Worm (Caenorhabditis elegans): ENCODE results near the gene vha-8.

The vha-8 gene

DNA sequence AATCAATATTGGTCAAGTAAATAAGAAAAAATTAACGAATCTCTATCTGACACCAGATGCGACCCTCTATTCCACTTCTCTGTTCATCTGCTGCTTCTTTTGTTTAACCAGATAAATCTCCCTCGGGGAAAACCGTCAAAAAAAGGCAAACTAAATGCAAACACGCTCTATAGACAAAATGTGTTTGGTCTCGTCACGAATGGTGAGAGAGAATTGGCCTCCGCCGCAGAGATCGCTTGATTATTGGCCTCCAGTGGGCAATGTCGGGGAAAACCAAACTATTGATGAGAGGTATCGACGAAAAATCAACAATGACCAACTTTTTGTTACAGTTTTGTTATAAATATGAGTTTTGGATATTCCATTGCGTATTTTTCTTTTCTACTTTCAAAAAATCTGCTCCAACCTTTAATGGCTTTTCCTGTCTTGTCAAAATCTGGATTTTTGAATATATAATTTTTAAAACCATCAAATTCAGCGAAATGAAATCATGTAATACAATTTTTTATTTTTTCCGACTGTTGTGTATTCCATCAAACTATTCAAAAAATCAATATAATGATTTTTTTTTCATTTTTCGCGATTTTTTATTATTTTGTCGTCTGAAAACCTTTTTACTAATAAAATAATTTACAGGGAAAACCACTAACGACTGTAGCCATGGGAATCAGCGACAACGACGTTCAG lies at the start of gene vha-8, which contains the start of gene C17H12.2 (continued):
- TF ChIP-seq php-3 (GFP tag; IDR thresholded peaks at IDR 0.05) = no peak
- no peak for TF ChIP-seq duxl-1 (tag; optimal IDR thresholded peaks at IDR 0.05; ENCODE audit: poor library complexity)
- TF ChIP-seq spr-3 (GFP tag; optimal IDR thresholded peaks at IDR 0.05) = no peak
- peak in 1 of 2 experiments; percentile 69 for TF ChIP-seq hif-1 (tag; optimal IDR thresholded peaks at IDR 0.05)
- no peak for TF ChIP-seq ceh-32 (tag; optimal IDR thresholded peaks at IDR 0.05; ENCODE audit: poor library complexity)

ce11 chrIV:6742159-6742558 lies 48.7 kb upstream of the vha-8 start, which contains the start of gene smg-7:
TSS of gene smg-7 (minus strand) at chrIV:6742443.
- TF ChIP-seq ceh-32 (tag; optimal IDR thresholded peaks at IDR 0.05; ENCODE audit: poor library complexity) = no peak
- no peak for TF ChIP-seq nhr-42 (GFP tag; IDR thresholded peaks at IDR 0.05)
- TF ChIP-seq set-16 (GFP tag; IDR thresholded peaks at IDR 0.05) = no peak
- 0 out of 2 replicates have a peak, but pooled peaks have one; percentile 12 for TF ChIP-seq tra-1 (GFP tag; IDR thresholded peaks at IDR 0.05)
- TF ChIP-seq D1046.2 (GFP tag; IDR thresholded peaks at IDR 0.05) = no peak
- TF ChIP-seq hmg-1.1 (GFP tag; IDR thresholded peaks at IDR 0.05) = no peak
- TF ChIP-seq aha-1 (tag) = peak; percentile 88
- TF ChIP-seq nhr-102 (tag; optimal IDR thresholded peaks at IDR 0.05) = no peak
- peak in 1 of 2 experiments; percentile 85 for TF ChIP-seq unc-62 (GFP tag; optimal IDR thresholded peaks at IDR 0.05 in 1 of 2)
- TF ChIP-seq unc-62 (tag; optimal IDR thresholded peaks at IDR 0.05) = no peak
- TF ChIP-seq ctbp-1 (GFP tag; IDR thresholded peaks at IDR 0.05) = no peak
- TF ChIP-seq lim-7 (GFP tag; IDR thresholded peaks at IDR 0.05) = no peak
- no peak for TF ChIP-seq lin-15B (tag; optimal IDR thresholded peaks at IDR 0.05)
- TF ChIP-seq ama-1 (optimal IDR thresholded peaks at IDR 0.05) = peak; percentile 60
- no peak for TF ChIP-seq mes-2 (tag; optimal IDR thresholded peaks at IDR 0.05; ENCODE audit: poor library complexity, severe bottlenecking)
- TF ChIP-seq lin-38 (GFP tag; IDR thresholded peaks at IDR 0.05) = no peak
- TF ChIP-seq php-3 (GFP tag; IDR thresholded peaks at IDR 0.05) = no peak
- no peak for TF ChIP-seq Y105C5A.15 (GFP tag; IDR thresholded peaks at IDR 0.05)
- no peak for TF ChIP-seq dmd-8 (GFP tag; IDR thresholded peaks at IDR 0.05)
- TF ChIP-seq daf-16 (GFP tag; optimal IDR thresholded peaks at IDR 0.05) = no peak
- no peak for TF ChIP-seq daf-16 (tag; optimal IDR thresholded peaks at IDR 0.05)
- no peak for TF ChIP-seq zip-11 (GFP tag; IDR thresholded peaks at IDR 0.05)
- TF ChIP-seq nhr-25 (tag; optimal IDR thresholded peaks at IDR 0.05; ENCODE audit: borderline replicate concordance, insufficient read depth) = no peak
- TF ChIP-seq lir-3 (tag; optimal IDR thresholded peaks at IDR 0.05) = no peak
- TF ChIP-seq lin-29 (GFP tag; IDR thresholded peaks at IDR 0.05) = no peak

DNA sequence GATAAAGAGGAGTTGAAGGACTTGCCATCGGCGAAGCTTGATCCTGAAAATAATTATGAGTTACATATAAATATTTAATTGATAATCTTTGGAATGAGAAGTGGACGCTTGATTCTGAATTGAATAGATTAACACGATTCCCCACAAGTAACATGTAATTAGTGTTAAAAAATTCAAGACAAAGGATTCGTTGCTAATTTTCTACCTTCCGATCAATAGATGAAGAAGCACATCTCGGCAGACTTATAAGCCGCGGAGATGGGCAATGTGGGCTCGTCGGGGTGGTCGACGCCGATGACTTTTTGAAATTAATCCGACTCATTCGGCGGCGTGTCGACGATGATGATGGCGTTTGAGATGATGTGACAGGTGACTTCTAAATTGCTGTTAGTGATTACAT lies 43.8 kb upstream of the vha-8 start:
- no peak for TF ChIP-seq Y105C5A.15 (GFP tag; IDR thresholded peaks at IDR 0.05)
- no peak for TF ChIP-seq nhr-102 (tag; optimal IDR thresholded peaks at IDR 0.05)
- TF ChIP-seq unc-62 (GFP tag; optimal IDR thresholded peaks at IDR 0.05 in 1 of 2) = peak in 1 of 2 experiments; percentile 71
- no peak for TF ChIP-seq unc-62 (tag; optimal IDR thresholded peaks at IDR 0.05)
- 0 out of 2 replicates have a peak, but pooled peaks have one; percentile 6 for TF ChIP-seq snpc-1.2 (GFP tag; IDR thresholded peaks at IDR 0.05)
- TF ChIP-seq ceh-62 (tag; optimal IDR thresholded peaks at IDR 0.05) = no peak
- TF ChIP-seq lin-39 (tag; optimal IDR thresholded peaks at IDR 0.05) = no peak
- no peak for TF ChIP-seq unc-39 (tag; optimal IDR thresholded peaks at IDR 0.05)

- TF ChIP-seq daf-8 (GFP tag; IDR thresholded peaks at IDR 0.05) (no peak), dmd-9 (GFP tag; IDR thresholded peaks at IDR 0.05) (0 out of 2 replicates have a peak, but pooled peaks have one; percentile 8), snpc-1.2 (GFP tag; IDR thresholded peaks at IDR 0.05) (0 out of 2 replicates have a peak, but pooled peaks have one; percentile 56), pha-4 (GFP tag; IDR thresholded peaks at IDR 0.05) (no peak), pha-4 (tag; optimal IDR thresholded peaks at IDR 0.05) (peak; percentile 11), lin-15B (tag; optimal IDR thresholded peaks at IDR 0.05) (no peak), cey-2 (tag; optimal IDR thresholded peaks at IDR 0.05; ENCODE audit: borderline replicate concordance, insufficient read depth) (no peak), mes-2 (tag; optimal IDR thresholded peaks at IDR 0.05; ENCODE audit: poor library complexity, severe bottlenecking) (peak; percentile 95), dve-1 (tag; optimal IDR thresholded peaks at IDR 0.05; ENCODE audit: insufficient read depth) (peak; percentile 32), hif-1 (tag; optimal IDR thresholded peaks at IDR 0.05) (peak in 1 of 2 experiments; percentile 66), dpl-1 (GFP tag; optimal IDR thresholded peaks at IDR 0.05) (peak; percentile 26), unc-130 (GFP tag; optimal IDR thresholded peaks at IDR 0.05) (peak; percentile 63), nhr-25 (tag; optimal IDR thresholded peaks at IDR 0.05; ENCODE audit: borderline replicate concordance, insufficient read depth) (peak; percentile 35), duxl-1 (tag; optimal IDR thresholded peaks at IDR 0.05; ENCODE audit: poor library complexity) (no peak), ZK337.2 (GFP tag; IDR thresholded peaks at IDR 0.05) (0 out of 2 replicates have a peak, but pooled peaks have one; percentile 12), skn-1 (tag; optimal IDR thresholded peaks at IDR 0.05) (no peak), attf-4 (tag; optimal IDR thresholded peaks at IDR 0.05) (no peak), Y5F2A.4 (GFP tag; optimal IDR thresholded peaks at IDR 0.05) (no peak)
These were observed 43.2 kb upstream of the vha-8 start for ce11 chrIV:6747652-6748051.

Measured in whole organism, L4 larva.